Fruit fly (Drosophila melanogaster) whole organism, embryonic: ENCODE measurements around the gene CG10343.

Experiments used
- ATbp ChIP-seq: fragments of 200-800 bp; sonication (Bioruptor generic); optimal IDR thresholded peaks from 2 replicates; lab custom pipeline; 2017; ENCODE audit warnings: missing biosample characterization, mild to moderate bottlenecking, missing genetic modification characterization, missing genetic modification reagents
- CG10431 ChIP-seq: fragments of 200-800 bp; sonication (Bioruptor generic); optimal IDR thresholded peaks from 3 replicates; lab custom pipeline; 2018; ENCODE audit warnings: missing biosample characterization, mild to moderate bottlenecking, missing genetic modification characterization
- CG10543 ChIP-seq: fragments of 200-800 bp; sonication (Bioruptor generic); optimal IDR thresholded peaks from 3 replicates; lab custom pipeline; 2017; ENCODE audit warnings: missing biosample characterization, mild to moderate bottlenecking, missing genetic modification characterization, moderate library complexity
- CG11456 ChIP-seq: fragments of 200-800 bp; sonication (Bioruptor generic); IDR thresholded peaks from 3 replicates; pipeline ENCODE4 v1.3.6; 2022; ENCODE audit warnings: missing biosample characterization, missing genetic modification characterization
- CG12659 ChIP-seq: fragments of 200-800 bp; sonication (Bioruptor generic); optimal IDR thresholded peaks from 3 replicates; lab custom pipeline; 2017; ENCODE audit warnings: mild to moderate bottlenecking, missing biosample characterization, missing genetic modification reagents, missing genetic modification characterization
- CG13624 ChIP-seq: fragments of 200-800 bp; sonication (Bioruptor generic); optimal IDR thresholded peaks from 2 replicates; lab custom pipeline; 2016; ENCODE audit warnings: missing biosample characterization, missing genetic modification characterization
- CG13775 ChIP-seq: fragments of 200-800 bp; sonication (Bioruptor generic); optimal IDR thresholded peaks from 3 replicates; lab custom pipeline; 2017; ENCODE audit warnings: missing biosample characterization, mild to moderate bottlenecking, missing genetic modification characterization
- CG14965 ChIP-seq: fragments of 200-800 bp; sonication (Bioruptor generic); optimal IDR thresholded peaks from 2 replicates; lab custom pipeline; 2016; ENCODE audit warnings: missing biosample characterization, missing genetic modification characterization, borderline replicate concordance
- CG1529 ChIP-seq: fragments of 200-800 bp; sonication (Bioruptor generic); optimal IDR thresholded peaks from 3 replicates; lab custom pipeline; 2018; ENCODE audit warnings: missing biosample characterization, missing genetic modification characterization
- CG15601 ChIP-seq: fragments of 200-800 bp; sonication (Bioruptor generic); optimal IDR thresholded peaks from 3 replicates; lab custom pipeline; 2019; ENCODE audit warnings: missing biosample characterization, mild to moderate bottlenecking, missing genetic modification characterization, moderate library complexity
- CG17802 ChIP-seq: fragments of 200-800 bp; sonication (Bioruptor generic); optimal IDR thresholded peaks from 2 replicates; lab custom pipeline; 2018; ENCODE audit warnings: missing biosample characterization, mild to moderate bottlenecking, missing genetic modification characterization, moderate library complexity
- CG17912 ChIP-seq: fragments of 200-800 bp; sonication (Bioruptor generic); optimal IDR thresholded peaks from 2 replicates; lab custom pipeline; 2018; ENCODE audit warnings: missing biosample characterization, mild to moderate bottlenecking, missing genetic modification characterization
- CG18476 ChIP-seq: fragments of 200-800 bp; sonication (Bioruptor generic); optimal IDR thresholded peaks from 2 replicates; lab custom pipeline; 2016; ENCODE audit warnings: missing biosample characterization, mild to moderate bottlenecking, missing genetic modification characterization
- CG18764 ChIP-seq: fragments of 200-800 bp; sonication (Bioruptor generic); optimal IDR thresholded peaks from 3 replicates; lab custom pipeline; 2016; ENCODE audit warnings: missing biosample characterization, missing genetic modification characterization
- CG2712 ChIP-seq: fragments of 200-800 bp; optimal IDR thresholded peaks from 3 replicates; lab custom pipeline; 2019; ENCODE audit warnings: missing biosample characterization, mild to moderate bottlenecking, missing genetic modification characterization, moderate library complexity
- CG2889 ChIP-seq: fragments of 200-800 bp; sonication (Bioruptor generic); IDR thresholded peaks from 3 replicates; pipeline ENCODE4 v1.3.6; 2022; ENCODE audit warnings: missing biosample characterization, missing genetic modification characterization
- CG3065 ChIP-seq: fragments of 200-800 bp; sonication (Bioruptor generic); optimal IDR thresholded peaks from 2 replicates; lab custom pipeline; 2016; ENCODE audit warnings: missing biosample characterization, missing genetic modification characterization
- CG33557 ChIP-seq: fragments of 200-800 bp; sonication (Bioruptor generic); optimal IDR thresholded peaks from 2 replicates; lab custom pipeline; 2019; ENCODE audit warnings: missing biosample characterization, mild to moderate bottlenecking, missing genetic modification characterization, moderate library complexity
- CG3726 ChIP-seq: fragments of 200-800 bp; sonication (Bioruptor generic); IDR thresholded peaks from 3 replicates; pipeline ENCODE4, ENCODE4 v1.3.6; 2022; ENCODE audit warnings: missing biosample characterization, missing genetic modification characterization
- CG3838 ChIP-seq: fragments of 200-800 bp; sonication (Bioruptor generic); optimal IDR thresholded peaks from 3 replicates; lab custom pipeline; 2016; ENCODE audit warnings: missing biosample characterization, missing genetic modification characterization
- CG4854 ChIP-seq: fragments of 200-800 bp; sonication (Bioruptor generic); optimal IDR thresholded peaks from 2 replicates; lab custom pipeline; 2016; ENCODE audit warnings: missing biosample characterization, missing genetic modification characterization, inconsistent platforms
- CG6175 ChIP-seq: fragments of 200-800 bp; sonication (Bioruptor generic); IDR thresholded peaks from 3 replicates; pipeline ENCODE4 v1.3.6; 2022; ENCODE audit warnings: missing biosample characterization, missing genetic modification characterization
- CG6854 ChIP-seq: fragments of 200-800 bp; sonication (Bioruptor generic); optimal IDR thresholded peaks from 3 replicates; lab custom pipeline; 2017; ENCODE audit warnings: missing biosample characterization, mild to moderate bottlenecking, missing genetic modification characterization
- CG8944 ChIP-seq: fragments of 200-800 bp; sonication (Bioruptor generic); optimal IDR thresholded peaks from 3 replicates; lab custom pipeline; 2016; ENCODE audit warnings: missing biosample characterization, missing genetic modification characterization
- CG9727 ChIP-seq: fragments of 200-800 bp; sonication (Bioruptor generic); optimal IDR thresholded peaks from 3 replicates; lab custom pipeline; 2017; ENCODE audit warnings: missing biosample characterization, mild to moderate bottlenecking, missing genetic modification characterization
- CG9797 ChIP-seq: fragments of 200-800 bp; sonication (Bioruptor generic); optimal IDR thresholded peaks from 3 replicates; lab custom pipeline; 2018; ENCODE audit warnings: missing biosample characterization, mild to moderate bottlenecking, missing genetic modification characterization
- D19B ChIP-seq: fragments of 200-800 bp; sonication (Bioruptor generic); optimal IDR thresholded peaks from 2 replicates; lab custom pipeline; 2017; ENCODE audit warnings: missing biosample characterization, mild to moderate bottlenecking, missing genetic modification characterization
- E2f1 ChIP-seq: fragments of 200-800 bp; sonication (Bioruptor generic); IDR thresholded peaks from 2 replicates; pipeline ENCODE4 v1.3.6; 2022; ENCODE audit warnings: missing biosample characterization, missing genetic modification characterization
- HLH3B ChIP-seq: fragments of 200-800 bp; sonication (Bioruptor generic); IDR thresholded peaks from 2 replicates; pipeline ENCODE4 v1.3.6; 2022; ENCODE audit warnings: missing biosample characterization, missing genetic modification characterization
- Hsf ChIP-seq: fragments of 200-800 bp; sonication (Bioruptor generic); optimal IDR thresholded peaks from 3 replicates; lab custom pipeline; 2016; ENCODE audit warnings: missing biosample characterization, missing genetic modification characterization
- Max ChIP-seq: fragments of 200-800 bp; sonication (Bioruptor generic); optimal IDR thresholded peaks from 2 replicates; lab custom pipeline; 2016; ENCODE audit warnings: missing biosample characterization, mild to moderate bottlenecking, missing genetic modification characterization
- PHDP ChIP-seq: fragments of 200-800 bp; sonication (Bioruptor generic); optimal IDR thresholded peaks from 3 replicates; lab custom pipeline; 2018; ENCODE audit warnings: missing biosample characterization, mild to moderate bottlenecking, missing genetic modification characterization, moderate library complexity
- Rx ChIP-seq: fragments of 200-800 bp; sonication (Bioruptor generic); IDR thresholded peaks from 2 replicates; pipeline ENCODE4 v1.3.6; 2022; ENCODE audit warnings: missing biosample characterization, missing genetic modification characterization
- Vsx1 ChIP-seq: fragments of 200-800 bp; sonication (Bioruptor generic); optimal IDR thresholded peaks from 2 replicates; lab custom pipeline; 2017; ENCODE audit warnings: missing biosample characterization, mild to moderate bottlenecking, missing genetic modification characterization, missing genetic modification reagents
- ab ChIP-seq: fragments of 200-800 bp; sonication (Bioruptor generic); optimal IDR thresholded peaks from 2 replicates; lab custom pipeline; 2016; ENCODE audit warnings: missing biosample characterization, missing genetic modification characterization
- al ChIP-seq: fragments of 200-800 bp; sonication (Bioruptor generic); IDR thresholded peaks from 2 replicates; pipeline ENCODE4 v1.3.6; 2022; ENCODE audit warnings: missing biosample characterization, missing genetic modification characterization
- amos ChIP-seq: fragments of 200-800 bp; sonication (Bioruptor generic); IDR thresholded peaks from 2 replicates; pipeline ENCODE4 v1.3.6; 2022; ENCODE audit warnings: missing biosample characterization, missing genetic modification characterization; ENCODE audit not compliant: partially characterized antibody
- cad ChIP-seq: fragments of >200 bp; optimal IDR thresholded peaks from 2 replicates; lab custom pipeline; 2017; ENCODE audit warnings: missing biosample characterization, missing genetic modification characterization
- croc ChIP-seq: fragments of 200-800 bp; sonication (Bioruptor generic); conservative IDR thresholded peaks from 3 replicates; pipeline ENCODE4 v1.3.6; 2022; ENCODE audit warnings: missing biosample characterization, missing genetic modification characterization
- crp ChIP-seq, 2 experiments: fragments of 200-800 bp; sonication (Bioruptor generic); optimal IDR thresholded peaks; 2 replicates in 1 of 2; 3 replicates in 1 of 2; lab custom pipeline; 2017; ENCODE audit warnings: missing biosample characterization in 2 of 2, missing genetic modification characterization in 2 of 2, mild to moderate bottlenecking in 1 of 2, moderate library complexity in 1 of 2
- dati ChIP-seq: fragments of 200-800 bp; sonication (Bioruptor generic); IDR thresholded peaks from 2 replicates; pipeline ENCODE4 v1.3.6; 2022; ENCODE audit warnings: missing biosample characterization, missing genetic modification characterization
- dmrt99B ChIP-seq: fragments of 200-800 bp; sonication (Bioruptor generic); optimal IDR thresholded peaks from 2 replicates; lab custom pipeline; 2018; ENCODE audit warnings: missing biosample characterization, mild to moderate bottlenecking, missing genetic modification characterization, moderate library complexity
- otp ChIP-seq: fragments of 200-800 bp; sonication (Bioruptor generic); IDR thresholded peaks from 3 replicates; pipeline ENCODE4, ENCODE4 v1.3.6; 2022; ENCODE audit warnings: missing biosample characterization, missing genetic modification characterization
- pzg ChIP-seq: fragments of 200-800 bp; sonication (Bioruptor generic); optimal IDR thresholded peaks from 3 replicates; lab custom pipeline; 2018; ENCODE audit warnings: missing biosample characterization, mild to moderate bottlenecking, missing genetic modification characterization, moderate library complexity
- scrt ChIP-seq: fragments of 200-800 bp; sonication (Bioruptor generic); optimal IDR thresholded peaks from 2 replicates; lab custom pipeline; 2018; ENCODE audit warnings: missing biosample characterization, mild to moderate bottlenecking, missing genetic modification characterization, moderate library complexity
- sna ChIP-seq: fragments of 200-800 bp; sonication (Bioruptor generic); IDR thresholded peaks from 2 replicates; pipeline ENCODE4 v1.3.6; 2022; ENCODE audit warnings: missing biosample characterization, missing genetic modification characterization; ENCODE audit not compliant: partially characterized antibody
- sob ChIP-seq: fragments of 200-800 bp; sonication (Bioruptor generic); IDR thresholded peaks from 2 replicates; pipeline ENCODE4 v1.3.6; 2022; ENCODE audit warnings: missing biosample characterization, missing genetic modification characterization
- tin ChIP-seq: fragments of 200-800 bp; sonication (Bioruptor generic); optimal IDR thresholded peaks from 3 replicates; lab custom pipeline; 2016; ENCODE audit warnings: missing biosample characterization, missing genetic modification characterization
- tio ChIP-seq: fragments of 200-800 bp; sonication (Bioruptor generic); optimal IDR thresholded peaks from 2 replicates; lab custom pipeline; 2017; ENCODE audit warnings: missing biosample characterization, missing genetic modification characterization, inconsistent platforms
- unpg ChIP-seq: fragments of 200-800 bp; sonication (Bioruptor generic); optimal IDR thresholded peaks from 3 replicates; lab custom pipeline; 2018; ENCODE audit warnings: missing biosample characterization, mild to moderate bottlenecking, missing genetic modification characterization, moderate library complexity

Gene CG10343

DNA sequence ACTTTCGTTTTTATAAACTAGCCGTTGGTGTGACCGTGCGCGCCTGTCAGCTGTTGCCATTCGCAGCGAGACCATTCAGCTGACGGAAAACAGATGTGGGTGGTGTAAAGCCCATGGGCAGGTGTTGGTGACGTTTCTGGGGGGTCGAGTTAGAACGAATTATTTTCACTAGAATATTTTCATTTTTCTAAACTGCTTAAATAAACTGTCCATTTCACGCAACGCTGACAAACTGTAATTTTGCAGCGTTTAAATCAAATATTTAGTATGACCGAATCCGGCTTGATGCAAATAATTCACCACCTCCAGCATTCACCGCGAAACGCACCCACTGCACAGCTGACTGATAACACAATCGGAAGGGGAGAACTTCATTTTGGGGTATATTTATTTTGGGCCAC lies 7.9 kb upstream of the CG10343 start, which contains the start of the genes CG10383 and CG10338 (continued):
- peak; percentile 91 for TF ChIP-seq CG8944 (GFP tag; lab: Kevin White, UChicago)
- peak; percentile 79; the same call in 2 of the 3 replicates for TF ChIP-seq CG6175
- TF ChIP-seq cad (GFP tag; lab: Kevin White, UChicago) = no peak
- TF ChIP-seq croc = peak; percentile 66
- TF ChIP-seq CG3065 = peak; percentile 70
- TF ChIP-seq CG11456 (GFP tag; lab: Robert Waterston, UW) = peak; percentile 93
- TF ChIP-seq CG2889 (GFP tag; lab: Robert Waterston, UW) = peak; percentile 83
- TF ChIP-seq Hsf (GFP tag; lab: Kevin White, UChicago) = peak; percentile 90
- peak; percentile 60 for TF ChIP-seq Vsx1
- peak; percentile 26 for TF ChIP-seq CG17802 (tag; lab: Kevin White, UChicago)
- TF ChIP-seq scrt (GFP tag; lab: Kevin White, UChicago) = peak; percentile 72
- peak; percentile 72 for TF ChIP-seq dmrt99B
- peak; percentile 62 for TF ChIP-seq CG18764
- peak; percentile 81 for TF ChIP-seq CG13775 (GFP tag; lab: Kevin White, UChicago)
- TF ChIP-seq al (GFP tag; lab: Robert Waterston, UW) = peak; percentile 88
- peak; percentile 92 for TF ChIP-seq CG13624 (GFP tag; lab: Kevin White, UChicago)
- TF ChIP-seq sob (GFP tag; lab: Robert Waterston, UW) = peak; percentile 90
- TF ChIP-seq CG33557 (GFP tag; lab: Kevin White, UChicago) = peak; percentile 49
- TF ChIP-seq unpg (GFP tag; lab: Kevin White, UChicago) = peak; percentile 85
- peak; percentile 65 for TF ChIP-seq CG3838
- peak; percentile 77 for TF ChIP-seq tin (GFP tag; lab: Kevin White, UChicago)
- TF ChIP-seq CG10431 (GFP tag; lab: Kevin White, UChicago) = no peak
- peak; percentile 58 for TF ChIP-seq CG15601 (tag; lab: Kevin White, UChicago)
- TF ChIP-seq CG3726 (GFP tag; lab: Robert Waterston, UW) = peak; percentile 79; the same call in 1 of the 3 replicates
- peak; percentile 90 for TF ChIP-seq pzg (GFP tag; lab: Kevin White, UChicago)
- peak; percentile 58 for TF ChIP-seq CG4854 (GFP tag; lab: Kevin White, UChicago)
- peak; percentile 83 for TF ChIP-seq CG2712 (tag; lab: Kevin White, UChicago)
- TF ChIP-seq dati (GFP tag; lab: Robert Waterston, UW) = peak; percentile 78
- TF ChIP-seq CG6854 (GFP tag; lab: Kevin White, UChicago) = peak; percentile 56
- peak; percentile 76 for TF ChIP-seq CG10543 (GFP tag; lab: Kevin White, UChicago)
- peak; percentile 82 for TF ChIP-seq PHDP (tag; lab: Kevin White, UChicago)
- TF ChIP-seq tio (GFP tag; lab: Kevin White, UChicago) = peak; percentile 74
- peak; percentile 80 for TF ChIP-seq CG9727
- TF ChIP-seq Max (GFP tag; lab: Kevin White, UChicago) = peak; percentile 78
- no peak for TF ChIP-seq sna (GFP tag; lab: Robert Waterston, UW)
- TF ChIP-seq crp (GFP tag; optimal IDR thresholded peaks at IDR 0.05; lab: Kevin White, UChicago) = peak; percentile 100
- no peak; the same call in 1 of the 2 replicates for TF ChIP-seq amos
- TF ChIP-seq HLH3B (GFP tag; lab: Robert Waterston, UW) = peak; percentile 90
- TF ChIP-seq CG14965 (GFP tag; lab: Kevin White, UChicago) = peak; percentile 28
- TF ChIP-seq ab = peak; percentile 15
- peak; percentile 90 for TF ChIP-seq CG12659 (GFP tag; lab: Kevin White, UChicago)
- TF ChIP-seq E2f1 (GFP tag; lab: Robert Waterston, UW) = peak; percentile 89
- peak; percentile 72 for TF ChIP-seq ATbp (GFP tag; lab: Kevin White, UChicago)
- peak; percentile 88 for TF ChIP-seq otp (GFP tag; lab: Robert Waterston, UW)
- TF ChIP-seq Rx = peak; percentile 90
- TF ChIP-seq CG17912 (GFP tag; lab: Kevin White, UChicago) = no peak
- TF ChIP-seq CG18476 (GFP tag; lab: Kevin White, UChicago) = peak; percentile 54
- peak; percentile 93 for TF ChIP-seq CG9797 (GFP tag; lab: Kevin White, UChicago)
- peak; percentile 28 for TF ChIP-seq CG1529 (GFP tag; lab: Kevin White, UChicago)
- peak; percentile 41 for TF ChIP-seq D19B (GFP tag; lab: Kevin White, UChicago)
